Worm (Caenorhabditis elegans): ENCODE data around the gene cox-14.

DNA sequence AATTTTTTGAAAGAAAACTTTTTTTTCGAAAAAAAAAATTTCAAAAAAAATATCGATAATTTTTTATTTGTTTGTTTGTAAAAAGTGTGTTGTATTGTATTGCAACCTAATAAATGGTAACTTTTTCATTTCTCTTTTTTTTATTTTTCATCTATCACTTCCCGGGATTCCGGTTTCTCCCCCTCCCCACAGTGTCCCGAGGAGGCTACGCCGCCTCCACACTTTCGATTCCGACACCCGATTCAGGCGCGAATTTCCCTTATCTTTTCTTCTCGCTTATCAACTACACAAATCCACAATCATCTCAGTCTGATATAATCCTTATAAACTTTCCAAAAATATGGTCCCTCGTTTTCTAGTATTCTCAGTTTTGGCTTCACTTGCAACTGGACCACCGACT, 35.8 kb downstream of the cox-14 start, which contains the start of gene R01H10.4:
- TF ChIP-seq fkh-10 (GFP tag; optimal IDR thresholded peaks at IDR 0.05), result no peak
- no peak for TF ChIP-seq ceh-82 (tag; optimal IDR thresholded peaks at IDR 0.05)
- TF ChIP-seq nhr-11 (tag; optimal IDR thresholded peaks at IDR 0.05), result no peak
